Worm (Caenorhabditis elegans): ENCODE results near the gene Y110A2AL.6.

DNA sequence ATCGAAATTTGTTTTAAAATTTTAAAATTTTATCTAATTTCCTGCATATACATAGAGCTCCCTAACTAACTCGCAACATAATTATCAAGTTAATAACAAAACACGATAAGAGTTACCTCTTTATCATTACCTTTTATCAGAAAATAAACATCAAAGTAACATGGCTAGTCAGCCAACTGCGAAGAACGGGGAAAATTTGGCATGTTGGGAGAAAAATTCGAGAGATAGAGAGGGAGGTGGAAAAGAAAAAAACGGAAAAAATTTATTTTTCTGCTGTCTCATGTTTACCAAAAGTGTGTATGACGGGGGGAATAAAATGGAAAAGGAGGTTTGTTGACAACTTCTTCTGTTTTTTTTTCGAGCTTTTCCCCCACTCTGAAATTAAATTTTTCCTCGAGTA lies 7.3 kb downstream of the Y110A2AL.6 start:
- TF ChIP-seq madf-8 (GFP tag; conservative IDR thresholded peaks at IDR 0.05) = no peak
- no peak for TF ChIP-seq T26A5.8 (tag; optimal IDR thresholded peaks at IDR 0.05)
